Worm (Caenorhabditis elegans) whole organism, L4/young adult: ENCODE measurements around the gene ilys-6.
A peak's percentile ranks its signal among the peaks of the same experiment; 100 is the strongest.

ENCODE experiments used
- W03F9.2 ChIP-seq: fragments of 150-350 bp; optimal IDR thresholded peaks from 2 replicates; lab custom pipeline; 2014; ENCODE audit warnings: missing biosample characterization, missing genetic modification characterization
- dao-5 ChIP-seq: sonication (generic microtip); optimal IDR thresholded peaks from 2 replicates; lab custom pipeline; 2016; ENCODE audit warnings: missing genotype, missing genetic modification characterization, moderate library complexity, missing compliant biosample characterization
- him-1 ChIP-seq: sonication (generic microtip); optimal IDR thresholded peaks from 2 replicates; lab custom pipeline; 2016; ENCODE audit warnings: missing genotype, missing genetic modification reagents, missing genetic modification characterization, missing compliant biosample characterization

ilys-6 gene

ce11 chrIV:4076690-4077295 is 13.3 kb upstream of the ilys-6 start:
- TF ChIP-seq W03F9.2 (tag; lab: Kevin White, UChicago) (no peak), dao-5 (tag; lab: Kevin White, UChicago) (no peak), him-1 (no peak)

DNA sequence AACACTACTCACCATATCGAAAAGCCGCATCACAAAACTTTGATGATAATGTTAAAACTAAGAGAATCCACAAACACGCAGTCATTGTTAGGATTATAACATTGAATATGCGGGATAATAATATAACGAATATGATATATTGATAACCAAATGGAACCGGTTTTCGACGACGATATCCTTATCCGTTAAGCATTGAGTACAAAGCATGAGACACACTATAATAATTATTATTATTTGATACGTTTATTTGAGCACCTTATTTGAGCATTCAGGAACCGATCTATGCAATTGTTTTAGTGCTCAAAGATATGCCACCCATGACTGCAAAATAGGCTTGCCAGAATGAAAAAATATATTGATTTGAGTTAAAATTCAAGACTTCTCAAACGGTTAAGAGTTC is 11.1 kb upstream of the ilys-6 start, which contains the start of gene W03D2.9:
Gene W03D2.9, minus strand, starts transcription at position 101 of the 400 bp plus-strand sequence.
- TF ChIP-seq W03F9.2 (tag; lab: Kevin White, UChicago) (no peak), him-1 (no peak), dao-5 (tag; lab: Kevin White, UChicago) (no peak)

DNA sequence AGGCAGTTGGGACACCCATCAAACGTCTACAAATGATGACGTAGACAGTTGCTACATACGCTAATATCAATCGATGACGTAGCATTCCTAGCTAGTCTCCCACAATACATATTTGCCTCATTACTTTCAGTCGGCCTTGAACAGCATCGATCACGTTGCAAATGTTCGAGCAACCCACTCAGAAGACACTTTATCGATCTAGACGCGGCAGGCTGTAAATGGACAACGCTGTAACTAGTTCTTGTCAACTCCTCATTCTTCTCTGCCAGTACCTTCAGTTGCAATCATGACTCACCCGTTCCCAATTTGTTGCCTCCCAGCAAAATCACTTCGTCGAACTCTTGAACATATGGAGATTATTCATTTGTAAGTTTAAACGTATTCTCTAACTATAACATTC is 8.6 kb upstream of the ilys-6 start, which contains the start of gene pqn-75:
Gene pqn-75, plus strand, starts transcription at position 301 of the 400 bp plus-strand sequence.
- TF ChIP-seq W03F9.2 (tag; lab: Kevin White, UChicago) = no peak
- TF ChIP-seq dao-5 (tag; lab: Kevin White, UChicago) = no peak
- no peak for TF ChIP-seq him-1

- TF ChIP-seq him-1 (no peak), W03F9.2 (tag; lab: Kevin White, UChicago) (no peak), dao-5 (tag; lab: Kevin White, UChicago) (no peak)
These were observed 7.3 kb upstream of the ilys-6 start for ce11 chrIV:4070810-4071209.

DNA sequence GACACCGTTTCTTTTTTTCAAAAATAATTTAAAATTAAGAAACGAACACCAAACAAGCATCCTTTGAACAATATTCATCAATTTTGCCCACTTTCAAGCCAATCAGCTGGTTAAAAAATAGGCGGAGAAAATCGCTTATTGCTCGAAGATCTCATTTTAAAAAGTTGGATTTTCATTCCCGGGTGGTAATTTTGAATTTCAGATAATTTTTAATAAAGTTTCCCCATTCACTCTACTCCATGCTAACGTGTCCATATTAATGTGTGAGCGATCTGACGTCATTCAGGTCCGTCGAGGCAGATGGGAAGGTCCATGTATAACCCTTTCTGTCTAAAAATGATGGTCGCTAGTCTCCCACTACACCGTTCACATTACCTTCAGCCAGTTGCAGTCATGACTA is 5.0 kb upstream of the ilys-6 start, which contains the start of gene fbxb-55:
Gene fbxb-55, plus strand, starts transcription at position 301 of the 400 bp plus-strand sequence.
- no peak for TF ChIP-seq dao-5 (tag; lab: Kevin White, UChicago)
- TF ChIP-seq W03F9.2 (tag; lab: Kevin White, UChicago) = no peak
- no peak for TF ChIP-seq him-1

DNA sequence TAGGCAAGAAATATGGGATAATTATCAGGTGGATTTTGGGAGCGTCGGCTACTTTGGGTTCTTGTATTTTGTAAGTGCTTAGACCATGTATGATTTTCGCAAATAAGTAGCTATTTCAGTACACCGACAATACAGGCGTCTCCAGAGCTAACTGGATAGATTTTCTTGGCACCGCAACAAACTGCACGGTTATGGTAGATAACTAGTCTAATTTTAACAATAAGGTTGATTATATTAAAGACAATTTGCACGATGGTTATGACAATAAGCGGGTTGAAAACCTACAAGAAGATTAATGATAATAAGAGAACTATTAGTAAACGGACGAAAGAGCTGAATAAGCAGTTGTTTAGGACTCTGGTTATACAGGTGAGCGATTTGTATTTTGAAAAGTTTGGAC is 3.9 kb upstream of the ilys-6 start:
- no peak for TF ChIP-seq W03F9.2 (tag; lab: Kevin White, UChicago)

- TF ChIP-seq him-1 (no peak), W03F9.2 (tag; lab: Kevin White, UChicago) (no peak), dao-5 (tag; lab: Kevin White, UChicago) (no peak)
These were observed 8.2 kb downstream of the ilys-6 start for ce11 chrIV:4055297-4055696.

DNA sequence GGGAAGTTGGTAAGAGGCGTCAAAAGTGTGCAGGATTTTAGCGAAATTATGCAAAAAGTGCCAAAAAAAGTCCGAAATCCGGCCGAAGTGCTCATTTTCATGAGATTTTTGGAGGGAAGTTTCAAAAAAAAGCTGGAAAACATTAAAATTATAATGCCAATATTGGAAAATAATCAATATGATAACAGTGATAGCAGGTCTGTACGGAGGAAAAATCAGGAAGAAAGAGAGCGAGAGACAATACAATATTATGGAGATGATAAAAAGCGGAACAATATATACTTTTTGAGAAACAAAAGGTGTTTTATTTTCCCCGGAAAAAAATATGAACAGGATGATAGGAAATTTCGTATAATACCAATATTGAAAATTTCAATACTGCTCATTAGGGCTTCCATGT is 10.1 kb downstream of the ilys-6 start:
- TF ChIP-seq dao-5 (tag; lab: Kevin White, UChicago) (no peak), W03F9.2 (tag; lab: Kevin White, UChicago) (no peak), him-1 (no peak)

ce11 chrIV:4052274-4052673 is 11.2 kb downstream of the ilys-6 start:
- TF ChIP-seq dao-5 (tag; lab: Kevin White, UChicago) = no peak
- TF ChIP-seq him-1 = no peak
- no peak for TF ChIP-seq W03F9.2 (tag; lab: Kevin White, UChicago)

DNA sequence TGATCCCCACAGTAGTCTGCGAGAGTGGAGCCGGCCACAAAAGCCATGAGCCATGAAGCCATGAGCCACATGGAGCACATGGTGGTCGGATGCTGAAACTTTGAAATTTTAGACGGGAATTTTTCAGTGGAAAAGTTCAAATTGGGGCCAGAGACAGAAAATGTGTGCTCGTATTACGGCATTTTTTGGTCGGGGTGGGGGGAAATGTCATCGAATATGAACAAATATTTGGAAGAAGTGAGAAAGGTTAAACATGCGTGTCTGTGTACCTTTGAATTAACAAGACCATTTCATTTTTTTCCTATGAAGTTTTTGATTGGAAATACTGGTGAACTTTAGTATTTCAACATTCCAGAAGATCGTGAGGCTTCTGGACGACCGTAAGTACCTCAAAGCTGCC is 11.9 kb downstream of the ilys-6 start, which contains the start of gene wrt-5:
Gene wrt-5, minus strand, starts transcription at position 101 of the 400 bp plus-strand sequence.
- TF ChIP-seq him-1 = no peak
- TF ChIP-seq W03F9.2 (tag; lab: Kevin White, UChicago) = no peak
- no peak for TF ChIP-seq dao-5 (tag; lab: Kevin White, UChicago)

ce11 chrIV:4049398-4049998 is 14.0 kb downstream of the ilys-6 start, which contains the start of gene pcn-1:
pcn-1 (minus strand) TSS chrIV:4049448.
- TF ChIP-seq W03F9.2 (tag; lab: Kevin White, UChicago) (peak; percentile 95), him-1 (peak; percentile 91), dao-5 (tag; lab: Kevin White, UChicago) (peak; percentile 3)

DNA sequence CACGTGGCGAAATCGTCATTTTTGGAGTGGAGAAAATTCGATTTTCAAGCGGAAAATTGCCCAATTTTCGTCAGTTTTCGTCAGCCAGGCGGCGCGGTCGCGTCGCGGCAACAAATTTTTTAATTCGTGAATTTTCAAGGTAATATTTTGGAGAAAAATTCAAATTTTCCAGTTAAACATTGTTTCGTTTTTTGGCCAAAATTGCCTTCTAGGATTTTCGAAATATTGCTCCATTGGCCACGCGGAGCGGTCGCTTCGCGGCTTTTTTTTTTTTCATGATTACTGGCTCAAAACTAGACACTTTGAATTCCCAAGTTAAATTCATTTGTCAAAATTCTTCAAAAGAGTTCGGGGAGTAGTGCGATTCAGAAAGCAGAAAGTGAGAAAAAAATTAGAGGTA is 15.8 kb downstream of the ilys-6 start:
- TF ChIP-seq W03F9.2 (tag; lab: Kevin White, UChicago) (no peak), dao-5 (tag; lab: Kevin White, UChicago) (no peak), him-1 (no peak)

- TF ChIP-seq W03F9.2 (tag; lab: Kevin White, UChicago) (peak; percentile 44), him-1 (no peak)
These were observed 21.2 kb downstream of the ilys-6 start, which contains the start of gene cdc-73 for ce11 chrIV:4042274-4042673. cdc-73 (plus strand) TSS chrIV:4042575.

DNA sequence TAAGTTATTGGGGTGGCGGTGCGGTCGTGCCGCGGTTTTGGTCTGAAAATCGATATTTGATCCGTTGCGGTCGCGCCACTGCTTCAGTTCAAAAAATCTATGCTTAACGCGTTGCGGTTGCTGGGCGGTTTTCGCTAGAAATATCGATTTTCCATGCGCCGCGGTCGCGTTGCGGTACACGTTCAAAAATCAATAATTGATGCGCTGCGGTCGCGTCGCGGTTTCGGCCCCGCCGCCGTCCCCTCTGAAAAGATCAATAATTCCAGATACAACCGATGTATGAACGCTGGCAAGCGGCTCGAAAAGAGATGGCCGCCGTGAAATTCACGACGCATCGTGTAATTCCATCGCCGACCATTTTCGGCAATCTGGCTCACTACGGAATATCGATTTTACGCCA is 22.5 kb downstream of the ilys-6 start:
- TF ChIP-seq him-1 (no peak), dao-5 (tag; lab: Kevin White, UChicago) (no peak), W03F9.2 (tag; lab: Kevin White, UChicago) (no peak)
